Worm (Caenorhabditis elegans) whole organism, mixed stage, embryonic: ENCODE data around the gene srh-216.

Experiments used
- ceh-43 ChIP-seq: fragments of 200-800 bp; sonication (Bioruptor generic); optimal IDR thresholded peaks from 2 replicates; lab custom pipeline; 2018; ENCODE audit warnings: mild to moderate bottlenecking, missing genetic modification characterization, moderate library complexity, missing compliant biosample characterization
- ceh-83 ChIP-seq: fragments of 200-800 bp; sonication (Bioruptor generic); optimal IDR thresholded peaks from 2 replicates; lab custom pipeline; 2018; ENCODE audit warnings: mild to moderate bottlenecking, missing genetic modification characterization, missing compliant biosample characterization
- flh-1 ChIP-seq: fragments of 200-800 bp; sonication (Bioruptor generic); optimal IDR thresholded peaks from 2 replicates; lab custom pipeline; 2018; ENCODE audit warnings: mild to moderate bottlenecking, missing genetic modification characterization, moderate library complexity, missing compliant biosample characterization
- lin-32 ChIP-seq: fragments of 200-800 bp; sonication (Bioruptor generic); optimal IDR thresholded peaks from 2 replicates; lab custom pipeline; 2018; ENCODE audit warnings: mild to moderate bottlenecking, missing genetic modification characterization, missing compliant biosample characterization
- pha-4 ChIP-seq: fragments of 150-350 bp; optimal IDR thresholded peaks from 2 replicates; lab custom pipeline; 2018; ENCODE audit warnings: missing biosample characterization, missing genetic modification reagents, missing genetic modification characterization
- snpc-4 ChIP-seq: fragments of 150-350 bp; optimal IDR thresholded peaks from 2 replicates; lab custom pipeline; 2014; ENCODE audit warnings: missing biosample characterization, missing genetic modification characterization
- unc-120 ChIP-seq: sonication (generic microtip); optimal IDR thresholded peaks from 2 replicates; lab custom pipeline; 2017; ENCODE audit warnings: missing genetic modification characterization, missing compliant biosample characterization; ENCODE audit not compliant: poor library complexity, severe bottlenecking

- no peak for TF ChIP-seq lin-32 (GFP tag; lab: Kevin White, UChicago)
- no peak for TF ChIP-seq flh-1 (GFP tag; lab: Kevin White, UChicago)
- TF ChIP-seq ceh-43 = no peak
- TF ChIP-seq pha-4 = no peak
- TF ChIP-seq ceh-83 (GFP tag; lab: Kevin White, UChicago) = no peak
- no peak for TF ChIP-seq unc-120 (tag; lab: Kevin White, UChicago)
- no peak for TF ChIP-seq snpc-4 (tag; lab: Kevin White, UChicago)
Measured at ce11 chrV:16800484-16800883, 26.9 kb downstream of the srh-216 start.
